Fruit fly (Drosophila melanogaster) whole organism, prepupa: ENCODE measurements around the gene Wnk.

ENCODE experiments used
- Blimp-1 ChIP-seq: fragments of 200-800 bp; sonication (Bioruptor generic); optimal IDR thresholded peaks from 3 replicates; lab custom pipeline; 2017; ENCODE audit warnings: missing biosample characterization, missing genetic modification characterization, mild to moderate bottlenecking, moderate library complexity, missing genetic modification reagents
- CG10631 ChIP-seq: fragments of 200-800 bp; sonication (Bioruptor generic); optimal IDR thresholded peaks from 2 replicates; lab custom pipeline; 2016; ENCODE audit warnings: missing biosample characterization, missing genetic modification characterization
- CG10669 ChIP-seq: fragments of 200-800 bp; sonication (Bioruptor generic); optimal IDR thresholded peaks from 3 replicates; lab custom pipeline; 2018; ENCODE audit warnings: missing biosample characterization, mild to moderate bottlenecking, missing genetic modification characterization, moderate library complexity
- CG11294 ChIP-seq: fragments of 200-800 bp; sonication (Bioruptor generic); IDR thresholded peaks from 2 replicates; pipeline ENCODE4 v1.3.6; 2022; ENCODE audit warnings: missing biosample characterization, missing genetic modification characterization
- CG11762 ChIP-seq: fragments of 200-800 bp; sonication (Bioruptor generic); optimal IDR thresholded peaks from 3 replicates; lab custom pipeline; 2016; ENCODE audit warnings: missing biosample characterization, missing genetic modification characterization; ENCODE audit not compliant: insufficient read depth
- CG11902 ChIP-seq: fragments of 200-800 bp; sonication (Bioruptor generic); optimal IDR thresholded peaks from 3 replicates; lab custom pipeline; 2016; ENCODE audit warnings: missing biosample characterization, missing genetic modification characterization
- CG15336 ChIP-seq: fragments of 200-800 bp; sonication (Bioruptor generic); IDR thresholded peaks from 2 replicates; pipeline ENCODE4 v1.3.6; 2022; ENCODE audit warnings: missing biosample characterization, missing genetic modification characterization
- CG16779 ChIP-seq: fragments of 200-800 bp; sonication (Bioruptor generic); optimal IDR thresholded peaks from 3 replicates; lab custom pipeline; 2017; ENCODE audit warnings: missing biosample characterization, mild to moderate bottlenecking, missing genetic modification characterization
- CG3032 ChIP-seq: fragments of 200-800 bp; optimal IDR thresholded peaks from 2 replicates; lab custom pipeline; 2019; ENCODE audit warnings: missing biosample characterization, mild to moderate bottlenecking, missing genetic modification characterization, moderate library complexity
- CG31627 ChIP-seq: fragments of 200-800 bp; sonication (Bioruptor generic); optimal IDR thresholded peaks from 3 replicates; lab custom pipeline; 2016; ENCODE audit warnings: missing biosample characterization, missing genetic modification characterization
- CG34406 ChIP-seq: fragments of 200-800 bp; sonication (Bioruptor generic); optimal IDR thresholded peaks from 3 replicates; lab custom pipeline; 2016; ENCODE audit warnings: missing biosample characterization, missing genetic modification characterization
- CG3919 ChIP-seq: fragments of 200-800 bp; sonication (Bioruptor generic); optimal IDR thresholded peaks from 3 replicates; lab custom pipeline; 2016; ENCODE audit warnings: missing biosample characterization, missing genetic modification characterization
- CG6163 ChIP-seq: fragments of 200-800 bp; sonication (Bioruptor generic); IDR thresholded peaks from 3 replicates; pipeline ENCODE4 v1.3.6; 2022; ENCODE audit warnings: missing biosample characterization, missing genetic modification characterization
- CG6276 ChIP-seq: fragments of 200-800 bp; sonication (Bioruptor generic); optimal IDR thresholded peaks from 2 replicates; lab custom pipeline; 2017; ENCODE audit warnings: missing biosample characterization, mild to moderate bottlenecking, missing genetic modification characterization
- CG6792 ChIP-seq: fragments of 200-800 bp; sonication (Bioruptor generic); optimal IDR thresholded peaks from 3 replicates; lab custom pipeline; 2016; ENCODE audit warnings: missing biosample characterization, missing genetic modification characterization
- CG6808 ChIP-seq: fragments of 200-800 bp; sonication (Bioruptor generic); optimal IDR thresholded peaks from 3 replicates; lab custom pipeline; 2017; ENCODE audit warnings: missing biosample characterization, missing genetic modification characterization, mild to moderate bottlenecking, moderate library complexity, missing genetic modification reagents
- CG6854 ChIP-seq: fragments of 200-800 bp; sonication (Bioruptor generic); optimal IDR thresholded peaks from 2 replicates; lab custom pipeline; 2017; ENCODE audit warnings: missing biosample characterization, mild to moderate bottlenecking, missing genetic modification characterization
- CG8119 ChIP-seq: fragments of 200-800 bp; sonication (Bioruptor generic); IDR thresholded peaks from 3 replicates; pipeline ENCODE4 v1.3.6; 2022; ENCODE audit warnings: missing biosample characterization, missing genetic modification characterization
- CG8319 ChIP-seq: fragments of 200-800 bp; sonication (Bioruptor generic); optimal IDR thresholded peaks from 3 replicates; lab custom pipeline; 2016; ENCODE audit warnings: missing biosample characterization, missing genetic modification characterization
- Eip75B ChIP-seq: fragments of 200-800 bp; sonication (Bioruptor generic); optimal IDR thresholded peaks from 3 replicates; lab custom pipeline; 2016; ENCODE audit warnings: missing biosample characterization, missing genetic modification characterization
- Eip78C ChIP-seq: fragments of 200-800 bp; sonication (Bioruptor generic); peaks from one replicate; lab custom pipeline; 2016; ENCODE audit warnings: missing biosample characterization, missing genetic modification characterization
- Eip93F ChIP-seq: fragments of 200-800 bp; sonication (Bioruptor generic); optimal IDR thresholded peaks from 2 replicates; lab custom pipeline; 2016; ENCODE audit warnings: missing biosample characterization, mild to moderate bottlenecking, missing genetic modification characterization
- Ets21C ChIP-seq: fragments of 200-800 bp; sonication (Bioruptor generic); optimal IDR thresholded peaks from 3 replicates; lab custom pipeline; 2016; ENCODE audit warnings: missing biosample characterization, missing genetic modification characterization
- Ets96B ChIP-seq: fragments of 200-800 bp; optimal IDR thresholded peaks from 2 replicates; lab custom pipeline; 2019; ENCODE audit warnings: missing biosample characterization, mild to moderate bottlenecking, missing genetic modification characterization, moderate library complexity
- Hr4 ChIP-seq: fragments of 200-800 bp; sonication (Bioruptor generic); optimal IDR thresholded peaks from 3 replicates; lab custom pipeline; 2016; ENCODE audit warnings: missing biosample characterization, missing genetic modification characterization
- Smox ChIP-seq: fragments of 200-800 bp; sonication (Bioruptor generic); optimal IDR thresholded peaks from 3 replicates; lab custom pipeline; 2016; ENCODE audit warnings: missing biosample characterization, missing genetic modification characterization
- Sox14 ChIP-seq: fragments of 200-800 bp; sonication (Bioruptor generic); optimal IDR thresholded peaks from 3 replicates; lab custom pipeline; 2016; ENCODE audit warnings: missing biosample characterization, missing genetic modification characterization
- Sox15 ChIP-seq: fragments of 200-800 bp; sonication (Bioruptor generic); optimal IDR thresholded peaks from 3 replicates; lab custom pipeline; 2016; ENCODE audit warnings: missing biosample characterization, missing genetic modification characterization
- acj6 ChIP-seq: fragments of 200-800 bp; sonication (Bioruptor generic); optimal IDR thresholded peaks from 3 replicates; lab custom pipeline; 2016; ENCODE audit warnings: missing biosample characterization, missing genetic modification characterization
- cyc ChIP-seq: fragments of 200-800 bp; sonication (Bioruptor generic); optimal IDR thresholded peaks from 3 replicates; lab custom pipeline; 2016; ENCODE audit warnings: missing biosample characterization, missing genetic modification characterization
- dac ChIP-seq: fragments of 200-800 bp; sonication (Bioruptor generic); optimal IDR thresholded peaks from 2 replicates; lab custom pipeline; 2017; ENCODE audit warnings: missing biosample characterization, mild to moderate bottlenecking, missing genetic modification characterization
- dsx ChIP-seq: fragments of 200-800 bp; optimal IDR thresholded peaks from 3 replicates; lab custom pipeline; 2019; ENCODE audit warnings: missing biosample characterization, mild to moderate bottlenecking, missing genetic modification characterization, moderate library complexity; ENCODE audit not compliant: poor library complexity, severe bottlenecking
- esn ChIP-seq: fragments of 200-800 bp; sonication (Bioruptor generic); optimal IDR thresholded peaks from 2 replicates; lab custom pipeline; 2016; ENCODE audit warnings: missing biosample characterization, mild to moderate bottlenecking, missing genetic modification characterization, moderate library complexity
- fd85E ChIP-seq: fragments of 200-800 bp; sonication (Bioruptor generic); optimal IDR thresholded peaks from 3 replicates; lab custom pipeline; 2016; ENCODE audit warnings: missing biosample characterization, missing genetic modification characterization
- lz ChIP-seq: fragments of 200-800 bp; sonication (Bioruptor generic); optimal IDR thresholded peaks from 3 replicates; lab custom pipeline; 2016; ENCODE audit warnings: missing biosample characterization, missing genetic modification characterization
- net ChIP-seq: fragments of 200-800 bp; sonication (Bioruptor generic); optimal IDR thresholded peaks from 3 replicates; lab custom pipeline; 2016; ENCODE audit warnings: missing biosample characterization, missing genetic modification characterization
- salr ChIP-seq, 2 experiments: fragments of 200-800 bp; sonication (Bioruptor generic); optimal IDR thresholded peaks; 3 replicates each; lab custom pipeline; 2016 to 2018; ENCODE audit warnings: missing biosample characterization in 2 of 2, missing genetic modification characterization in 2 of 2, mild to moderate bottlenecking in 1 of 2
- spab ChIP-seq: fragments of 200-800 bp; sonication (Bioruptor generic); optimal IDR thresholded peaks from 2 replicates; lab custom pipeline; 2017; ENCODE audit warnings: missing biosample characterization, mild to moderate bottlenecking, missing genetic modification characterization, missing genetic modification reagents
- ss ChIP-seq, 2 experiments: fragments of 200-800 bp; sonication (Bioruptor generic); optimal IDR thresholded peaks; 2 replicates in 1 of 2; 3 replicates in 1 of 2; lab custom pipeline; 2017 to 2018; ENCODE audit warnings: mild to moderate bottlenecking in 2 of 2, missing biosample characterization in 2 of 2, missing genetic modification characterization in 2 of 2, moderate library complexity in 1 of 2
- svp ChIP-seq: fragments of 200-800 bp; sonication (Bioruptor generic); peaks from one replicate; lab custom pipeline; 2016; ENCODE audit warnings: missing biosample characterization, missing genetic modification characterization
- topi ChIP-seq: fragments of 200-800 bp; sonication (Bioruptor generic); optimal IDR thresholded peaks from 3 replicates; lab custom pipeline; 2016; ENCODE audit warnings: missing biosample characterization, missing genetic modification characterization
- vri ChIP-seq: fragments of 200-800 bp; sonication (Bioruptor generic); optimal IDR thresholded peaks from 3 replicates; lab custom pipeline; 2016; ENCODE audit warnings: missing biosample characterization, mild to moderate bottlenecking, missing genetic modification characterization

Gene Wnk

dm6 chr3L:21524071-21524889, 30.4 kb downstream of the Wnk start:
- TF ChIP-seq CG6792 (GFP tag; lab: Kevin White, UChicago) (peak; percentile 40), spab (GFP tag; lab: Kevin White, UChicago) (no peak), Sox14 (GFP tag; lab: Kevin White, UChicago) (peak; percentile 39), CG11762 (peak; percentile 24), svp (GFP tag; lab: Kevin White, UChicago) (peak; percentile 95), fd85E (no peak), Ets96B (peak; percentile 49), CG10669 (GFP tag; lab: Kevin White, UChicago) (no peak), esn (GFP tag; lab: Kevin White, UChicago) (peak; percentile 62), topi (GFP tag; lab: Kevin White, UChicago) (peak; percentile 35), Eip75B (GFP tag; lab: Kevin White, UChicago) (peak; percentile 61), CG11294 (no peak), CG16779 (tag; lab: Kevin White, UChicago) (no peak), CG8319 (GFP tag; lab: Kevin White, UChicago) (peak; percentile 16), Hr4 (GFP tag; lab: Kevin White, UChicago) (peak; percentile 66), CG15336 (no peak; the same call in 1 of the 2 replicates), Smox (no peak), Eip78C (GFP tag; lab: Kevin White, UChicago) (peak; percentile 83), CG3032 (tag; lab: Kevin White, UChicago) (peak; percentile 31), net (GFP tag; lab: Kevin White, UChicago) (no peak), CG31627 (peak; percentile 39), Sox15 (GFP tag; lab: Kevin White, UChicago) (peak; percentile 12), dsx (GFP tag; lab: Kevin White, UChicago) (peak; percentile 95), CG34406 (GFP tag; lab: Kevin White, UChicago) (no peak), lz (GFP tag; lab: Kevin White, UChicago) (peak; percentile 23), CG6163 (GFP tag; lab: Robert Waterston, UW) (no peak), CG6854 (GFP tag; lab: Kevin White, UChicago) (no peak), cyc (peak; percentile 48), Ets21C (GFP tag; lab: Kevin White, UChicago) (no peak), acj6 (GFP tag; lab: Kevin White, UChicago) (peak; percentile 61)

- TF ChIP-seq Eip78C (GFP tag; lab: Kevin White, UChicago) (peak; percentile 54), Ets21C (GFP tag; lab: Kevin White, UChicago) (no peak), ss (GFP tag; optimal IDR thresholded peaks at IDR 0.05; lab: Kevin White, UChicago) (peak in 1 of 2 experiments; percentile 39), CG6854 (GFP tag; lab: Kevin White, UChicago) (peak; percentile 54), CG6808 (GFP tag; lab: Kevin White, UChicago) (no peak), dac (GFP tag; lab: Kevin White, UChicago) (no peak), vri (peak; percentile 35), svp (GFP tag; lab: Kevin White, UChicago) (peak; percentile 79), dsx (GFP tag; lab: Kevin White, UChicago) (peak; percentile 50), Sox14 (GFP tag; lab: Kevin White, UChicago) (peak; percentile 59)
Observed at dm6 chr3L:21523059-21523836, 31.5 kb downstream of the Wnk start, which contains the start of gene CG7611. Gene CG7611, plus strand, starts transcription at chr3L:21523186.

- TF ChIP-seq Sox15 (GFP tag; lab: Kevin White, UChicago) (no peak), salr (GFP tag; optimal IDR thresholded peaks at IDR 0.05; lab: Kevin White, UChicago) (no peak), CG11902 (GFP tag; lab: Kevin White, UChicago) (no peak), Eip78C (GFP tag; lab: Kevin White, UChicago) (no peak), net (GFP tag; lab: Kevin White, UChicago) (no peak), CG6854 (GFP tag; lab: Kevin White, UChicago) (no peak), CG31627 (no peak), Blimp-1 (GFP tag; lab: Kevin White, UChicago) (no peak), CG3919 (GFP tag; lab: Kevin White, UChicago) (no peak), dac (GFP tag; lab: Kevin White, UChicago) (no peak), vri (no peak), svp (GFP tag; lab: Kevin White, UChicago) (no peak), CG8119 (GFP tag; lab: Robert Waterston, UW) (no peak), CG3032 (tag; lab: Kevin White, UChicago) (no peak), CG10631 (GFP tag; lab: Kevin White, UChicago) (no peak), CG6276 (no peak), Ets96B (no peak), Eip93F (GFP tag; lab: Kevin White, UChicago) (no peak)
Observed at dm6 chr3L:21518345-21518744, 36.4 kb downstream of the Wnk start.
